Fruit fly (Drosophila melanogaster): Measurements from ENCODE around the gene Fad2.

Fad2 gene

DNA sequence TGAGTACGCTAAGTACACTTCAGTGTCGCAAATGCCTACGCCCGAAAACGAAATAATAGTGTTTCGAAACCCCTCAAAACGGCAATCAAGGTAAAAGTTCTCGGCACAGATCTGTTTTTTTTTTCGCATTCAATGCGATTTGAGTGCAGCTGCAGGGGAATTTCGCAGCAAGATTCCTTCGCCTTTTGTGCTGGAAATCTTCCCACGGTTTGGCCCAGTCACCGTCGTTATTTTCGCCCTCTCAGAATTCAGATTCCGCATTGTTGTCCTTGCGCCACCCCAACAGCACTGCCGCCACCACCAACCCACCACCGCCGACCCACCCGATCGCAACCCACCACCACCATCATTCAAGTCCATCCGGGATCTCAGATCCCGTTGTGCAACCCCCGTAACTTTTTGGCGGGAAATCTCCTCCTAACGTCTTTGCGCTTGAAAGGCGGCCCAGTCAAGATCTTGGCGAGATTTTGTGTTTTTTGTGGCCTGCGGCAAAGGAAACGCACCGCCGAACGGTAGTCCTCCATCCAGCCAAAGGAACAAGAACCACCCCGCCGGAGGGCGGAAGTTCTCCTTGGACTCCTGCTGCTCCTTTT lies 11.6 kb upstream of the Fad2 start (continued):
- TF ChIP-seq CG12659 (GFP tag; optimal IDR thresholded peaks at IDR 0.05) (no peak), Ptx1 (GFP tag; IDR thresholded peaks at IDR 0.05) (no peak), CG12391 (tag; optimal IDR thresholded peaks at IDR 0.05) (no peak), CG12299 (tag; optimal IDR thresholded peaks at IDR 0.05) (no peak), CG1024 (GFP tag; IDR thresholded peaks at IDR 0.05) (no peak), ftz-f1 (GFP tag; optimal IDR thresholded peaks at IDR 0.05) (no peak), rib (GFP tag; IDR thresholded peaks at IDR 0.05) (no peak), unc-4 (GFP tag; IDR thresholded peaks at IDR 0.05; ENCODE audit: partially characterized antibody) (no peak), Adf1 (GFP tag; IDR thresholded peaks at IDR 0.05) (no peak), ash1 (GFP tag; optimal IDR thresholded peaks at IDR 0.05) (no peak), CG15269 (tag; optimal IDR thresholded peaks at IDR 0.05) (no peak), wek (GFP tag; optimal IDR thresholded peaks at IDR 0.05) (no peak), CG16863 (GFP tag; optimal IDR thresholded peaks at IDR 0.05) (no peak), CG8290 (GFP tag; optimal IDR thresholded peaks at IDR 0.05) (no peak), CG8290 (tag; optimal IDR thresholded peaks at IDR 0.05) (no peak), knrl (GFP tag; IDR thresholded peaks at IDR 0.05; ENCODE audit: partially characterized antibody) (no peak), Atf3 (GFP tag; optimal IDR thresholded peaks at IDR 0.05) (no peak), dysf (GFP tag; IDR thresholded peaks at IDR 0.05) (0 out of 3 replicates have a peak, but pooled peaks have one; percentile 10), CG31224 (GFP tag; IDR thresholded peaks at IDR 0.05) (no peak), H15 (GFP tag; IDR thresholded peaks at IDR 0.05) (no peak), MTF-1 (GFP tag; optimal IDR thresholded peaks at IDR 0.05; ENCODE audit: borderline replicate concordance) (no peak), CG1233 (GFP tag; optimal IDR thresholded peaks at IDR 0.05) (no peak), CG10321 (GFP tag; IDR thresholded peaks at IDR 0.05) (no peak), z (GFP tag; IDR thresholded peaks at IDR 0.05) (no peak), Hr78 (GFP tag; optimal IDR thresholded peaks at IDR 0.05) (no peak), Hsf (GFP tag; optimal IDR thresholded peaks at IDR 0.05) (no peak), CG10565 (GFP tag; optimal IDR thresholded peaks at IDR 0.05) (no peak), gsb (GFP tag; IDR thresholded peaks at IDR 0.05) (no peak), CG5245 (GFP tag; optimal IDR thresholded peaks at IDR 0.05) (no peak), Antp (GFP tag; optimal IDR thresholded peaks at IDR 0.05) (no peak), CG17385 (GFP tag; optimal IDR thresholded peaks at IDR 0.05) (no peak), CG18476 (GFP tag; optimal IDR thresholded peaks at IDR 0.05) (no peak), gt (GFP tag; IDR thresholded peaks at IDR 0.05) (no peak), cato (GFP tag; optimal IDR thresholded peaks at IDR 0.05; ENCODE audit: borderline replicate concordance) (no peak), Nf-YA (GFP tag; IDR thresholded peaks at IDR 0.05) (no peak), HmgD (GFP tag; optimal IDR thresholded peaks at IDR 0.05) (no peak), Nf-YC (tag; optimal IDR thresholded peaks at IDR 0.05) (no peak), dpn (GFP tag; optimal IDR thresholded peaks at IDR 0.05) (no peak), CG14860 (GFP tag; IDR thresholded peaks at IDR 0.05; ENCODE audit: partially characterized antibody) (peak; percentile 73), D (optimal IDR thresholded peaks at IDR 0.05) (peak; percentile 54), D (GFP tag; optimal IDR thresholded peaks at IDR 0.05) (no peak), CG3163 (GFP tag; optimal IDR thresholded peaks at IDR 0.05) (no peak), Drgx (GFP tag; IDR thresholded peaks at IDR 0.05) (no peak), jigr1 (GFP tag; IDR thresholded peaks at IDR 0.05) (no peak)
